Worm (Caenorhabditis elegans) whole organism, L4 larva: ENCODE data around the gene R04B5.11.

Source experiments
- F26F4.8 ChIP-seq: fragments of 200-800 bp; sonication (Bioruptor generic); conservative IDR thresholded peaks from 2 replicates; pipeline ENCODE4 v1.3.6; 2022; ENCODE audit warnings: missing genetic modification characterization, missing compliant biosample characterization
- F44E2.7 ChIP-seq: fragments of 200-800 bp; sonication (Bioruptor generic); IDR thresholded peaks from 2 replicates; pipeline ENCODE4 v2.1.2; 2022; ENCODE audit warnings: missing genetic modification characterization, missing compliant biosample characterization
- Y105C5A.15 ChIP-seq: fragments of 200-800 bp; sonication (Bioruptor generic); IDR thresholded peaks from 2 replicates; pipeline ENCODE4 v1.3.6; 2022; ENCODE audit warnings: missing genetic modification characterization, missing compliant biosample characterization
- Y48G9A.11 ChIP-seq: fragments of 200-800 bp; sonication (Bioruptor generic); IDR thresholded peaks from 2 replicates; pipeline ENCODE4 v1.3.6; 2022; ENCODE audit warnings: missing genetic modification reagents, missing genetic modification characterization, missing compliant biosample characterization
- Y75B8A.6 ChIP-seq: fragments of 200-800 bp; sonication (Bioruptor generic); IDR thresholded peaks from 2 replicates; pipeline ENCODE4 v1.3.6; 2022; ENCODE audit warnings: missing genetic modification reagents, missing genetic modification characterization, missing compliant biosample characterization
- aha-1 ChIP-seq: fragments of 150-350 bp; peaks from one replicate; lab custom pipeline; 2014; ENCODE audit warnings: missing biosample characterization, missing genetic modification characterization
- aly-2 ChIP-seq: sonication (generic microtip); optimal IDR thresholded peaks from 2 replicates; lab custom pipeline; 2018; ENCODE audit warnings: missing biosample characterization, missing genetic modification characterization
- ama-1 ChIP-seq: fragments of 150-350 bp; optimal IDR thresholded peaks from 2 replicates; lab custom pipeline; 2014; ENCODE audit warnings: inconsistent platforms, mixed read lengths
- ceh-28 ChIP-seq: fragments of 150-350 bp; optimal IDR thresholded peaks from 2 replicates; lab custom pipeline; 2014; ENCODE audit warnings: missing biosample characterization, missing genetic modification reagents, missing genetic modification characterization
- ceh-32 ChIP-seq: sonication (generic microtip); optimal IDR thresholded peaks from 2 replicates; lab custom pipeline; 2016; ENCODE audit warnings: mild to moderate bottlenecking, missing genetic modification characterization, missing compliant biosample characterization; ENCODE audit not compliant: poor library complexity
- ceh-44 ChIP-seq: fragments of 200-800 bp; sonication (Bioruptor generic); IDR thresholded peaks from 2 replicates; pipeline ENCODE4 v1.3.6; 2022; ENCODE audit warnings: missing genetic modification reagents, missing genetic modification characterization, missing compliant biosample characterization
- daf-12 ChIP-seq: fragments of 150-350 bp; optimal IDR thresholded peaks from 2 replicates; lab custom pipeline; 2014; ENCODE audit warnings: missing biosample characterization, missing genetic modification reagents, missing genetic modification characterization
- daf-16 ChIP-seq, 3 experiments: sonication (generic microtip); optimal IDR thresholded peaks; 2 replicates each; lab custom pipeline; 2016 to 2017; ENCODE audit warnings: missing genetic modification characterization in 3 of 3, missing genetic modification reagents in 3 of 3, mild to moderate bottlenecking in 2 of 3, missing compliant biosample characterization in 2 of 3, missing biosample characterization in 1 of 3, moderate library complexity in 1 of 3
- daf-19 ChIP-seq: fragments of 200-800 bp; sonication (Bioruptor generic); conservative IDR thresholded peaks from 2 replicates; pipeline ENCODE4 v1.3.6; 2022; ENCODE audit warnings: missing genetic modification characterization, missing compliant biosample characterization
- dmd-6 ChIP-seq: fragments of 200-800 bp; sonication (Bioruptor generic); IDR thresholded peaks from 2 replicates; pipeline ENCODE4 v1.3.6; 2022; ENCODE audit warnings: missing genetic modification reagents, missing genetic modification characterization, missing compliant biosample characterization
- dmd-9 ChIP-seq: fragments of 200-800 bp; sonication (Bioruptor generic); IDR thresholded peaks from 2 replicates; pipeline ENCODE4 v1.3.6; 2022; ENCODE audit warnings: missing genetic modification reagents, missing genetic modification characterization, missing compliant biosample characterization
- dve-1 ChIP-seq: sonication (generic microtip); optimal IDR thresholded peaks from 2 replicates; lab custom pipeline; 2017; ENCODE audit warnings: antibody characterized with exemption, mild to moderate bottlenecking, missing genetic modification characterization, missing compliant biosample characterization; ENCODE audit not compliant: insufficient read depth
- egl-43 ChIP-seq: fragments of 200-800 bp; sonication (Bioruptor generic); IDR thresholded peaks from 2 replicates; pipeline ENCODE4 v1.3.6; 2022; ENCODE audit warnings: missing genetic modification reagents, missing genetic modification characterization, missing compliant biosample characterization
- fkh-10 ChIP-seq: fragments of 150-350 bp; optimal IDR thresholded peaks from 2 replicates; lab custom pipeline; 2014; ENCODE audit warnings: missing biosample characterization, missing genetic modification reagents, missing genetic modification characterization
- gei-8 ChIP-seq: fragments of 200-800 bp; sonication (Bioruptor generic); optimal IDR thresholded peaks from 2 replicates; lab custom pipeline; 2018; ENCODE audit warnings: mild to moderate bottlenecking, missing genetic modification characterization, missing compliant biosample characterization
- hlh-30 ChIP-seq: sonication (generic microtip); optimal IDR thresholded peaks from 2 replicates; lab custom pipeline; 2017; ENCODE audit warnings: antibody characterized with exemption, mild to moderate bottlenecking, missing genetic modification characterization, missing compliant biosample characterization; ENCODE audit not compliant: insufficient read depth
- jun-1 ChIP-seq: fragments of 150-350 bp; optimal IDR thresholded peaks from 2 replicates; lab custom pipeline; 2014; ENCODE audit warnings: missing biosample characterization, missing genetic modification reagents, missing genetic modification characterization
- lim-7 ChIP-seq: fragments of 200-800 bp; sonication (Bioruptor generic); IDR thresholded peaks from 2 replicates; pipeline ENCODE4 v1.3.6; 2022; ENCODE audit warnings: missing genetic modification characterization, missing compliant biosample characterization
- lin-15B ChIP-seq: fragments of 150-350 bp; sonication (generic microtip); optimal IDR thresholded peaks from 3 replicates; lab custom pipeline; 2014; ENCODE audit warnings: missing biosample characterization, missing genetic modification characterization
- lin-38 ChIP-seq: fragments of 200-800 bp; sonication (Bioruptor generic); IDR thresholded peaks from 2 replicates; pipeline ENCODE4 v1.3.6; 2022; ENCODE audit warnings: missing genetic modification reagents, missing genetic modification characterization, missing compliant biosample characterization
- lir-3 ChIP-seq: sonication (generic microtip); optimal IDR thresholded peaks from 2 replicates; lab custom pipeline; 2016; ENCODE audit warnings: mild to moderate bottlenecking, missing genetic modification characterization, missing compliant biosample characterization
- lsy-2 ChIP-seq, 2 experiments: fragments of 150-350 bp in 1 of 2; sonication (generic microtip) in 1 of 2; optimal IDR thresholded peaks; 2 replicates each; lab custom pipeline; 2014 to 2017; ENCODE audit warnings: missing biosample characterization in 2 of 2, missing genetic modification characterization in 2 of 2
- madf-5 ChIP-seq, 2 experiments: fragments of 200-800 bp; sonication (Bioruptor generic); IDR thresholded peaks; 2 replicates each; pipeline ENCODE4 v1.3.6; 2022; ENCODE audit warnings: missing compliant biosample characterization in 2 of 2, missing genetic modification characterization in 2 of 2
- madf-9 ChIP-seq: fragments of 200-800 bp; sonication (Bioruptor generic); conservative IDR thresholded peaks from 2 replicates; pipeline ENCODE4 v1.3.6; 2022; ENCODE audit warnings: missing genetic modification reagents, missing genetic modification characterization, missing compliant biosample characterization
- mdl-1 ChIP-seq, 2 experiments: fragments of 150-350 bp in 1 of 2; sonication (generic microtip) in 1 of 2; optimal IDR thresholded peaks; 2 replicates each; lab custom pipeline; 2014 to 2017; ENCODE audit warnings: missing biosample characterization in 2 of 2, missing genetic modification characterization in 2 of 2
- mep-1 ChIP-seq: fragments of 150-350 bp; sonication (generic microtip); optimal IDR thresholded peaks from 3 replicates; lab custom pipeline; 2014; ENCODE audit warnings: missing biosample characterization, missing genetic modification characterization
- mxl-3 ChIP-seq: fragments of 200-800 bp; sonication (Bioruptor generic); optimal IDR thresholded peaks from 2 replicates; lab custom pipeline; 2018; ENCODE audit warnings: mild to moderate bottlenecking, missing genetic modification characterization, missing compliant biosample characterization
- nhr-10 ChIP-seq: fragments of 150-350 bp; optimal IDR thresholded peaks from 2 replicates; lab custom pipeline; 2014; ENCODE audit warnings: missing biosample characterization, missing genetic modification characterization
- nhr-11 ChIP-seq: fragments of 150-350 bp; optimal IDR thresholded peaks from 2 replicates; lab custom pipeline; 2014; ENCODE audit warnings: missing biosample characterization, missing genetic modification characterization
- nhr-111 ChIP-seq: fragments of 200-800 bp; sonication (Bioruptor generic); optimal IDR thresholded peaks from 2 replicates; lab custom pipeline; 2018; ENCODE audit warnings: mild to moderate bottlenecking, missing genetic modification characterization, missing compliant biosample characterization
- nhr-28 ChIP-seq: fragments of 150-350 bp; optimal IDR thresholded peaks from 2 replicates; lab custom pipeline; 2014; ENCODE audit warnings: missing biosample characterization, missing genetic modification characterization
- nhr-48 ChIP-seq: sonication (generic microtip); optimal IDR thresholded peaks from 2 replicates; lab custom pipeline; 2016; ENCODE audit warnings: mild to moderate bottlenecking, missing genetic modification characterization, missing compliant biosample characterization
- nhr-6 ChIP-seq: fragments of 150-350 bp; optimal IDR thresholded peaks from 2 replicates; lab custom pipeline; 2014; ENCODE audit warnings: missing biosample characterization, missing genetic modification characterization
- nhr-76 ChIP-seq: fragments of 150-350 bp; optimal IDR thresholded peaks from 2 replicates; lab custom pipeline; 2014; ENCODE audit warnings: missing biosample characterization, missing genetic modification characterization
- nhr-77 ChIP-seq: fragments of 150-350 bp; optimal IDR thresholded peaks from 2 replicates; lab custom pipeline; 2014; ENCODE audit warnings: missing biosample characterization, missing genetic modification characterization
- pqm-1 ChIP-seq: sonication (generic microtip); optimal IDR thresholded peaks from 2 replicates; lab custom pipeline; 2017; ENCODE audit warnings: missing biosample characterization, missing genetic modification characterization
- rbr-2 ChIP-seq: sonication (generic microtip); optimal IDR thresholded peaks from 2 replicates; lab custom pipeline; 2016; ENCODE audit warnings: missing genotype, missing genetic modification characterization, missing compliant biosample characterization
- sdz-12 ChIP-seq: fragments of 200-800 bp; sonication (Bioruptor generic); optimal IDR thresholded peaks from 2 replicates; lab custom pipeline; 2018; ENCODE audit warnings: mild to moderate bottlenecking, missing genetic modification characterization, missing compliant biosample characterization
- spr-1 ChIP-seq: sonication (generic microtip); optimal IDR thresholded peaks from 2 replicates; lab custom pipeline; 2016; ENCODE audit warnings: mild to moderate bottlenecking, missing genetic modification characterization, missing compliant biosample characterization
- unc-130 ChIP-seq: sonication (generic microtip); optimal IDR thresholded peaks from 2 replicates; lab custom pipeline; 2016; ENCODE audit warnings: missing genetic modification reagents, missing genetic modification characterization, missing compliant biosample characterization
- unc-62 ChIP-seq, 3 experiments: fragments of 150-350 bp in 1 of 3; sonication (generic microtip); optimal IDR thresholded peaks in 2 of 3; peaks in 1 of 3; 1 replicate in 1 of 3; 2 replicates in 2 of 3; lab custom pipeline; 2014 to 2017; ENCODE audit warnings: missing biosample characterization in 3 of 3, missing genetic modification characterization in 3 of 3, missing genetic modification reagents in 3 of 3, missing genotype in 1 of 3
- zag-1 ChIP-seq: fragments of 150-350 bp; optimal IDR thresholded peaks from 2 replicates; lab custom pipeline; 2014; ENCODE audit warnings: missing biosample characterization, missing genetic modification characterization
- zip-11 ChIP-seq: fragments of 200-800 bp; sonication (Bioruptor generic); IDR thresholded peaks from 2 replicates; pipeline ENCODE4 v1.3.6; 2022; ENCODE audit warnings: missing genetic modification characterization, missing compliant biosample characterization
- zip-2 ChIP-seq: fragments of 150-350 bp; optimal IDR thresholded peaks from 2 replicates; lab custom pipeline; 2014; ENCODE audit warnings: missing biosample characterization, missing genetic modification characterization
- ztf-7 ChIP-seq: fragments of 150-350 bp; optimal IDR thresholded peaks from 2 replicates; lab custom pipeline; 2014; ENCODE audit warnings: missing biosample characterization, missing genetic modification characterization

R04B5.11 gene

DNA sequence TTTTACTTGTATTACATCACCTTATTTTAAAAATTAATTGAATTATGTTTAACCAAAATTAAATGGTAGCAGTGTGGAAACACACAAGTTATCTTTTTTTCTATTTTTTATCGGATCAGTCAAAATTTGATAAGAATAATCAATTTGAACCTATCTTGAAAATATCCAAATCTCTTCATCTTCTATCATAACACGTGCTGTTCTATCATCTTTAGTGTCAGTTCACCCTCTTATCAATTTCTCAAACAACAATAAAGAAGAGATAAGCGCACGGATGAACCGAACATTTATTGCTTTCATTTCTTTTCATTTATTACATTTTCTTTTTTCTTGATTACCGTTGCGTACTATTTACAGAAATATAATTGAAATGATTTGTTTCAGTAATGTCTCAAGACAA, 3.9 kb downstream of the R04B5.11 start, which contains the start of gene R04B5.5 (continued):
- TF ChIP-seq nhr-77 (tag; lab: Kevin White, UChicago) (peak; percentile 89), unc-130 (GFP tag; lab: Kevin White, UChicago) (no peak), nhr-11 (tag; lab: Kevin White, UChicago) (peak; percentile 24), lsy-2 (tag; optimal IDR thresholded peaks at IDR 0.05; lab: Kevin White, UChicago) (peak in 1 of 2 experiments; percentile 33), madf-9 (GFP tag; lab: Robert Waterston, UW) (no peak), lim-7 (GFP tag; lab: Robert Waterston, UW) (no peak), Y48G9A.11 (GFP tag; lab: Robert Waterston, UW) (no peak), ztf-7 (tag; lab: Kevin White, UChicago) (peak; percentile 46), dmd-6 (GFP tag; lab: Robert Waterston, UW) (peak; percentile 67), daf-12 (no peak), spr-1 (tag; lab: Kevin White, UChicago) (no peak), F44E2.7 (GFP tag; lab: Robert Waterston, UW) (no peak), nhr-6 (tag; lab: Kevin White, UChicago) (peak; percentile 2), zag-1 (tag; lab: Kevin White, UChicago) (no peak), fkh-10 (GFP tag; lab: Kevin White, UChicago) (no peak), Y105C5A.15 (no peak), dve-1 (tag; lab: Kevin White, UChicago) (peak; percentile 98), egl-43 (GFP tag; lab: Robert Waterston, UW) (no peak), rbr-2 (tag; lab: Kevin White, UChicago) (no peak), nhr-76 (tag; lab: Kevin White, UChicago) (no peak), mdl-1 (tag; optimal IDR thresholded peaks at IDR 0.05; lab: Kevin White, UChicago) (peak in 1 of 2 experiments; percentile 85), mep-1 (tag; lab: Kevin White, UChicago) (peak; percentile 13), Y75B8A.6 (GFP tag; lab: Robert Waterston, UW) (no peak), lin-15B (tag; lab: Kevin White, UChicago) (no peak), lir-3 (no peak), aha-1 (tag; lab: Kevin White, UChicago) (no peak), ceh-32 (tag; lab: Kevin White, UChicago) (no peak), ceh-44 (GFP tag; lab: Robert Waterston, UW) (no peak), madf-5 (GFP tag; IDR thresholded peaks at IDR 0.05; lab: Robert Waterston, UW) (no peak), zip-11 (GFP tag; lab: Robert Waterston, UW) (no peak), nhr-28 (peak; percentile 90), F26F4.8 (GFP tag; lab: Robert Waterston, UW) (no peak)
- TF ChIP-seq, all 104 proteins: peak for 21

DNA sequence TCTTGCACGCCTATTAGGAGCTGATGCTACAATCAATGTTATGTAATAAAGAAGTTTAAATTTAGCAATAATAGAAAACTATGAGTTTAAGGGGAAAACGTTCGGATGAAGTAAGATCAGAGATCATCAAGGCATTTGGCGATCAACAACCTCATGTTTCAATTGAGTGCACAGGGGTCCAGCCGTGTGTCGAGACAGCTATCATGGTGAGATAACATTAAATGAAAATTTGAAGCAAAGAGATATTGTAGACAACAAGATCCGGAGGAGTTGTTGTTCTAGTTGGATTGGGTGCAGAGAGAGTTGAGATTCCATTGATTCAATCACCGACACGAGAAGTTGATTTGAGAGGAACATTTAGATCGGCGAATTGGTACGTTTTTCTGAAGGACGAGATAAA, 4.9 kb downstream of the R04B5.11 start:
- TF ChIP-seq sdz-12 (GFP tag; lab: Kevin White, UChicago) = no peak
- TF ChIP-seq nhr-10 (tag; lab: Kevin White, UChicago) = no peak
- no peak for TF ChIP-seq gei-8 (GFP tag; lab: Kevin White, UChicago)
- peak in 1 of 2 experiments; percentile 72 for TF ChIP-seq daf-16 (GFP tag; optimal IDR thresholded peaks at IDR 0.05; lab: Kevin White, UChicago)
- TF ChIP-seq daf-16 (tag; optimal IDR thresholded peaks at IDR 0.05; lab: Kevin White, UChicago) = no peak
- TF ChIP-seq, all 104 proteins: peak for 1

DNA sequence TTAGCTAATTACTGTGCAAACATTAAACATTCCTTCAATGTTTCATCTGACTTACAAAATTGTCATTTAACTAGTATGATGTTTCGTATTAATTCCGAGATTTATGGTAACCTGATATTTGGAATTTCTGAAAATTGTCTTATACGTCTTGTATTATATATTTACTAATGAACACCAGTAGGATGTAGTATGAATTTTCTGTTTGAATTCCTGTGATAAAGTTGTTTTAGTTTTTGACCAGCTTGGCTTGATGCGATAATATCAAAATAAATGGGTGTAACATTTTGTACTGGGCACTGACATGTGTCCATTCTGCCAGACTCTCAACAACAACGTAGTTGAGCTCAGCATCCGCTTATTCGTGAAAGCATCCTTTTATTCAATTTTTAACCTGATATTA, 6.2 kb downstream of the R04B5.11 start, which contains the start of gene R04B5.6:
Gene R04B5.6 (plus strand): TSS at position 301 of the 400 bp plus-strand sequence.
- TF ChIP-seq jun-1 (tag; lab: Kevin White, UChicago) = no peak
- TF ChIP-seq nhr-111 (GFP tag; lab: Kevin White, UChicago) = no peak
- TF ChIP-seq ceh-28 = no peak
- no peak for TF ChIP-seq ceh-32 (tag; lab: Kevin White, UChicago)
- TF ChIP-seq pqm-1 = no peak
- no peak for TF ChIP-seq ama-1 (lab: Kevin White, UChicago)
- no peak for TF ChIP-seq mxl-3 (GFP tag; lab: Kevin White, UChicago)
- TF ChIP-seq daf-19 = no peak
- no peak for TF ChIP-seq unc-130 (GFP tag; lab: Kevin White, UChicago)
- no peak for TF ChIP-seq dmd-9 (GFP tag; lab: Robert Waterston, UW)
- TF ChIP-seq aha-1 (tag; lab: Kevin White, UChicago) = no peak
- TF ChIP-seq egl-43 (GFP tag; lab: Robert Waterston, UW) = no peak
- TF ChIP-seq zip-2 (tag; lab: Kevin White, UChicago) = no peak
- TF ChIP-seq nhr-48 (tag; lab: Kevin White, UChicago) = no peak
- TF ChIP-seq aly-2 = no peak
- TF ChIP-seq lin-38 (GFP tag; lab: Robert Waterston, UW) = no peak
- no peak for TF ChIP-seq unc-62 (GFP tag; optimal IDR thresholded peaks at IDR 0.05 in 1 of 2; lab: Kevin White, UChicago)
- TF ChIP-seq unc-62 (tag; optimal IDR thresholded peaks at IDR 0.05; lab: Kevin White, UChicago) = no peak
- TF ChIP-seq hlh-30 (tag; lab: Kevin White, UChicago) = no peak
